Worm (Caenorhabditis elegans) whole organism, L4/young adult: ENCODE measurements around the gene clec-216.

Experiments used
- W03F9.2 ChIP-seq: fragments of 150-350 bp; optimal IDR thresholded peaks from 2 replicates; lab custom pipeline; 2014; ENCODE audit warnings: missing biosample characterization, missing genetic modification characterization
- dao-5 ChIP-seq: sonication (generic microtip); optimal IDR thresholded peaks from 2 replicates; lab custom pipeline; 2016; ENCODE audit warnings: missing genotype, missing genetic modification characterization, moderate library complexity, missing compliant biosample characterization
- him-1 ChIP-seq: sonication (generic microtip); optimal IDR thresholded peaks from 2 replicates; lab custom pipeline; 2016; ENCODE audit warnings: missing genotype, missing genetic modification reagents, missing genetic modification characterization, missing compliant biosample characterization

DNA sequence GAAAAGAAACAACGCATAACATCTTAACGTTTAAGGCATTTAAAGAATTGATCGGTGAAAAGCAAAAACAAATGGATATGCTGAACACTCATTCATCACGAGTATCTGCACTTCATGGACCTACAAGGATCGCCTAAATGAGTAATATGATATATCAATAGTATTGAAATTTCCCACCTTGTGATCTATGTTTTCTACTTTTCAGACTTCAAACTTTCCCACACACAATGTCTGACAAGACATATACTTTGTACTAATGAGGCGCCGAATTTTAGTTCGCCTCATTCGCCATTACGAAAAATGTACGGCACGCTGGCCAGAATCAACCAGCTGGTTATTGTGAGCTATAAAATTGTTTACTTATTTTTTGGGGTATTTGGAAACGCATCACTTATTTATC is 26.0 kb downstream of the clec-216 start, which contains the start of gene srsx-6:
- TF ChIP-seq W03F9.2 (no peak), dao-5 (tag; lab: Kevin White, UChicago) (no peak), him-1 (no peak)
